Worm (Caenorhabditis elegans): ENCODE measurements around the gene K07F5.6.

- TF ChIP-seq ztf-28 (GFP tag; IDR thresholded peaks at IDR 0.05), result no peak
- TF ChIP-seq ama-1 (optimal IDR thresholded peaks at IDR 0.05), result no peak
- no peak for TF ChIP-seq ama-1 (GFP tag; optimal IDR thresholded peaks at IDR 0.05)
- TF ChIP-seq F49E8.2 (tag; optimal IDR thresholded peaks at IDR 0.05; ENCODE audit: insufficient read depth), result no peak
- no peak for TF ChIP-seq pha-4 (tag; optimal IDR thresholded peaks at IDR 0.05)
- TF ChIP-seq ets-4 (GFP tag; optimal IDR thresholded peaks at IDR 0.05), result no peak
- no peak for TF ChIP-seq ceh-100 (GFP tag; IDR thresholded peaks at IDR 0.05)
- TF ChIP-seq dpl-1 (GFP tag; optimal IDR thresholded peaks at IDR 0.05), result no peak
- no peak for TF ChIP-seq snpc-4 (GFP tag; optimal IDR thresholded peaks at IDR 0.05)
- TF ChIP-seq snpc-4 (tag; optimal IDR thresholded peaks at IDR 0.05), result no peak
- TF ChIP-seq nhr-90 (tag; optimal IDR thresholded peaks at IDR 0.05), result no peak
- no peak for TF ChIP-seq him-1 (tag; optimal IDR thresholded peaks at IDR 0.05)
- no peak for TF ChIP-seq F37B4.10 (GFP tag; IDR thresholded peaks at IDR 0.05)
Measured at ce11 chrIV:9867915-9868314, 21.4 kb upstream of the K07F5.6 start.

Measured in whole organism, young adult.